Fruit fly (Drosophila melanogaster) whole organism, embryonic: Measurements from ENCODE around the gene Mst89B.

Source experiments
- CG11247 ChIP-seq: fragments of 200-800 bp; sonication (Bioruptor generic); IDR thresholded peaks from 2 replicates; pipeline ENCODE4 v1.3.6; 2022; ENCODE audit warnings: missing biosample characterization, missing genetic modification characterization
- CG13894 ChIP-seq: fragments of 200-800 bp; sonication (Bioruptor generic); optimal IDR thresholded peaks from 3 replicates; lab custom pipeline; 2018; ENCODE audit warnings: missing biosample characterization, mild to moderate bottlenecking, missing genetic modification characterization, moderate library complexity
- CG14667 ChIP-seq: fragments of 200-800 bp; sonication (Bioruptor generic); IDR thresholded peaks from 2 replicates; pipeline ENCODE4 v1.3.6; 2022; ENCODE audit warnings: missing biosample characterization, missing genetic modification characterization
- CG15514 ChIP-seq: fragments of 200-800 bp; sonication (Bioruptor generic); optimal IDR thresholded peaks from 3 replicates; lab custom pipeline; 2017; ENCODE audit warnings: missing biosample characterization, missing genetic modification characterization, mild to moderate bottlenecking, moderate library complexity, missing genetic modification reagents
- CG15696 ChIP-seq: fragments of 200-800 bp; sonication (Bioruptor generic); optimal IDR thresholded peaks from 2 replicates; lab custom pipeline; 2019; ENCODE audit warnings: missing biosample characterization, mild to moderate bottlenecking, missing genetic modification characterization, moderate library complexity
- CG17328 ChIP-seq: fragments of 200-800 bp; sonication (Bioruptor generic); IDR thresholded peaks from 2 replicates; pipeline ENCODE4 v1.3.6; 2022; ENCODE audit warnings: missing biosample characterization, missing genetic modification characterization
- CG17568 ChIP-seq: fragments of 200-800 bp; sonication (Bioruptor generic); optimal IDR thresholded peaks from 2 replicates; lab custom pipeline; 2018; ENCODE audit warnings: missing biosample characterization, mild to moderate bottlenecking, missing genetic modification characterization, moderate library complexity
- CG2712 ChIP-seq: fragments of 200-800 bp; optimal IDR thresholded peaks from 3 replicates; lab custom pipeline; 2019; ENCODE audit warnings: missing biosample characterization, mild to moderate bottlenecking, missing genetic modification characterization, moderate library complexity
- CG30431 ChIP-seq: fragments of 200-800 bp; sonication (Bioruptor generic); optimal IDR thresholded peaks from 2 replicates; lab custom pipeline; 2017; ENCODE audit warnings: missing biosample characterization, missing genetic modification characterization
- CG32767 ChIP-seq: fragments of 200-800 bp; sonication (Bioruptor generic); IDR thresholded peaks from 2 replicates; pipeline ENCODE4 v1.3.6; 2022; ENCODE audit warnings: missing biosample characterization, missing genetic modification characterization
- CG42726 ChIP-seq: fragments of 200-800 bp; sonication (Bioruptor generic); IDR thresholded peaks from 2 replicates; pipeline ENCODE4 v1.3.6; 2022; ENCODE audit warnings: missing biosample characterization, missing genetic modification characterization; ENCODE audit not compliant: partially characterized antibody
- CG5953 ChIP-seq: fragments of 200-800 bp; sonication (Bioruptor generic); IDR thresholded peaks from 2 replicates; pipeline ENCODE4 v1.3.6; 2022; ENCODE audit warnings: missing biosample characterization, missing genetic modification characterization
- CG6765 ChIP-seq: fragments of 200-800 bp; sonication (Bioruptor generic); optimal IDR thresholded peaks from 3 replicates; lab custom pipeline; 2017; ENCODE audit warnings: missing biosample characterization, mild to moderate bottlenecking, missing genetic modification characterization
- CG7839 ChIP-seq: fragments of 200-800 bp; sonication (Bioruptor generic); optimal IDR thresholded peaks from 3 replicates; lab custom pipeline; 2018; ENCODE audit warnings: missing biosample characterization, mild to moderate bottlenecking, missing genetic modification characterization, moderate library complexity
- CG8924 ChIP-seq: fragments of 200-800 bp; optimal IDR thresholded peaks from 3 replicates; lab custom pipeline; 2019; ENCODE audit warnings: missing biosample characterization, mild to moderate bottlenecking, missing genetic modification characterization, moderate library complexity
- CG9609 ChIP-seq: fragments of 200-800 bp; sonication (Bioruptor generic); optimal IDR thresholded peaks from 3 replicates; lab custom pipeline; 2016; ENCODE audit warnings: missing biosample characterization, missing genetic modification characterization
- CG9876 ChIP-seq: fragments of 200-800 bp; sonication (Bioruptor generic); optimal IDR thresholded peaks from 2 replicates; lab custom pipeline; 2016; ENCODE audit warnings: missing biosample characterization, missing genetic modification characterization
- CG9932 ChIP-seq: fragments of 200-800 bp; sonication (Bioruptor generic); IDR thresholded peaks from 2 replicates; pipeline ENCODE4 v1.3.6; 2022; ENCODE audit warnings: missing biosample characterization, missing genetic modification characterization
- Dip3 ChIP-seq: fragments of 200-800 bp; sonication (Bioruptor generic); optimal IDR thresholded peaks from 3 replicates; lab custom pipeline; 2016; ENCODE audit warnings: missing biosample characterization, missing genetic modification characterization
- Ets65A ChIP-seq: fragments of 200-800 bp; sonication (Bioruptor generic); peaks from one replicate; lab custom pipeline; 2016; ENCODE audit warnings: missing biosample characterization, missing genetic modification characterization
- HLH3B ChIP-seq: fragments of 200-800 bp; sonication (Bioruptor generic); IDR thresholded peaks from 2 replicates; pipeline ENCODE4 v1.3.6; 2022; ENCODE audit warnings: missing biosample characterization, missing genetic modification characterization
- Hr39 ChIP-seq: fragments of >200 bp; optimal IDR thresholded peaks from 2 replicates; lab custom pipeline; 2017
- MESR4 ChIP-seq: fragments of 200-800 bp; sonication (Bioruptor generic); optimal IDR thresholded peaks from 2 replicates; lab custom pipeline; 2018; ENCODE audit warnings: missing biosample characterization, mild to moderate bottlenecking, missing genetic modification characterization, moderate library complexity
- Neu2 ChIP-seq: fragments of 200-800 bp; sonication (Bioruptor generic); optimal IDR thresholded peaks from 3 replicates; lab custom pipeline; 2016; ENCODE audit warnings: missing biosample characterization, missing genetic modification characterization, borderline replicate concordance
- Sry-δ ChIP-seq: fragments of 200-800 bp; sonication (Bioruptor generic); optimal IDR thresholded peaks from 2 replicates; lab custom pipeline; 2016; ENCODE audit warnings: missing biosample characterization, missing genetic modification characterization
- abd-A ChIP-seq: fragments of 200-800 bp; sonication (Bioruptor generic); optimal IDR thresholded peaks from 3 replicates; lab custom pipeline; 2019; ENCODE audit warnings: missing biosample characterization, mild to moderate bottlenecking, missing genetic modification characterization, moderate library complexity
- bigmax ChIP-seq: fragments of 200-800 bp; sonication (Bioruptor generic); optimal IDR thresholded peaks from 2 replicates; lab custom pipeline; 2018; ENCODE audit warnings: missing biosample characterization, mild to moderate bottlenecking, missing genetic modification characterization
- bowl ChIP-seq: fragments of 200-800 bp; sonication (Bioruptor generic); IDR thresholded peaks from 2 replicates; pipeline ENCODE4 v1.3.6; 2022; ENCODE audit warnings: missing biosample characterization, missing genetic modification characterization
- br ChIP-seq: fragments of >200 bp; optimal IDR thresholded peaks from 2 replicates; lab custom pipeline; 2017
- caup ChIP-seq: fragments of 200-800 bp; sonication (Bioruptor generic); optimal IDR thresholded peaks from 3 replicates; lab custom pipeline; 2017; ENCODE audit warnings: missing biosample characterization, mild to moderate bottlenecking, missing genetic modification characterization, moderate library complexity; ENCODE audit not compliant: severe bottlenecking
- chif ChIP-seq, 2 experiments: fragments of 200-800 bp; sonication (Bioruptor generic); optimal IDR thresholded peaks; 3 replicates each; lab custom pipeline; 2016; ENCODE audit warnings: missing biosample characterization in 2 of 2, missing genetic modification characterization in 2 of 2
- chinmo ChIP-seq: fragments of 200-800 bp; sonication (Bioruptor generic); IDR thresholded peaks from 4 replicates; pipeline ENCODE4 v1.3.6; 2022; ENCODE audit warnings: missing biosample characterization, missing genetic modification characterization; ENCODE audit not compliant: partially characterized antibody
- dimm ChIP-seq: fragments of 200-800 bp; sonication (Bioruptor generic); IDR thresholded peaks from 2 replicates; pipeline ENCODE4 v1.3.6; 2022; ENCODE audit warnings: missing biosample characterization, missing genetic modification characterization
- dmrt99B ChIP-seq: fragments of 200-800 bp; sonication (Bioruptor generic); optimal IDR thresholded peaks from 2 replicates; lab custom pipeline; 2018; ENCODE audit warnings: missing biosample characterization, mild to moderate bottlenecking, missing genetic modification characterization, moderate library complexity
- esg ChIP-seq: fragments of 200-800 bp; sonication (Bioruptor generic); conservative IDR thresholded peaks from 2 replicates; pipeline ENCODE4 v1.3.6; 2022; ENCODE audit warnings: missing biosample characterization, missing genetic modification characterization
- gro ChIP-seq: fragments of 200-800 bp; sonication (Bioruptor generic); optimal IDR thresholded peaks from 2 replicates; lab custom pipeline; 2016; ENCODE audit warnings: missing biosample characterization, missing genetic modification characterization
- lbe ChIP-seq: fragments of 200-800 bp; sonication (Bioruptor generic); optimal IDR thresholded peaks from 2 replicates; lab custom pipeline; 2016; ENCODE audit warnings: missing biosample characterization, mild to moderate bottlenecking, missing genetic modification characterization
- mirr ChIP-seq: fragments of 200-800 bp; sonication (Bioruptor generic); optimal IDR thresholded peaks from 3 replicates; lab custom pipeline; 2018; ENCODE audit warnings: missing biosample characterization, mild to moderate bottlenecking, missing genetic modification characterization
- oc ChIP-seq: fragments of 200-800 bp; sonication (Bioruptor generic); optimal IDR thresholded peaks from 2 replicates; lab custom pipeline; 2018; ENCODE audit warnings: missing biosample characterization, mild to moderate bottlenecking, missing genetic modification characterization, moderate library complexity
- pb ChIP-seq: fragments of 200-800 bp; sonication (Bioruptor generic); optimal IDR thresholded peaks from 3 replicates; lab custom pipeline; 2016; ENCODE audit warnings: missing biosample characterization, missing genetic modification characterization
- pfk ChIP-seq: fragments of 200-800 bp; sonication (Bioruptor generic); optimal IDR thresholded peaks from 2 replicates; lab custom pipeline; 2018; ENCODE audit warnings: missing biosample characterization, mild to moderate bottlenecking, missing genetic modification characterization, moderate library complexity
- pzg ChIP-seq: fragments of 200-800 bp; sonication (Bioruptor generic); optimal IDR thresholded peaks from 3 replicates; lab custom pipeline; 2018; ENCODE audit warnings: missing biosample characterization, mild to moderate bottlenecking, missing genetic modification characterization, moderate library complexity
- row ChIP-seq: fragments of 200-800 bp; sonication (Bioruptor generic); IDR thresholded peaks from 3 replicates; pipeline ENCODE4 v1.3.6; 2022; ENCODE audit warnings: missing biosample characterization, missing genetic modification characterization
- sens-2 ChIP-seq: fragments of 200-800 bp; sonication (Bioruptor generic); IDR thresholded peaks from 2 replicates; pipeline ENCODE4 v1.3.6; 2022; ENCODE audit warnings: missing biosample characterization, missing genetic modification characterization
- tap ChIP-seq: fragments of 200-800 bp; optimal IDR thresholded peaks from 3 replicates; lab custom pipeline; 2019; ENCODE audit warnings: missing biosample characterization, mild to moderate bottlenecking, missing genetic modification characterization, moderate library complexity
- tna ChIP-seq: fragments of 200-800 bp; sonication (Bioruptor generic); IDR thresholded peaks from 2 replicates; pipeline ENCODE4 v1.3.6; 2022; ENCODE audit warnings: missing biosample characterization, missing genetic modification characterization; ENCODE audit not compliant: partially characterized antibody
- trem ChIP-seq: fragments of 200-800 bp; optimal IDR thresholded peaks from 3 replicates; lab custom pipeline; 2019; ENCODE audit warnings: missing biosample characterization, mild to moderate bottlenecking, missing genetic modification characterization, moderate library complexity
- zen2 ChIP-seq: fragments of 200-800 bp; sonication (Bioruptor generic); IDR thresholded peaks from 3 replicates; pipeline ENCODE4 v1.3.6; 2022; ENCODE audit warnings: missing biosample characterization, missing genetic modification characterization; ENCODE audit not compliant: partially characterized antibody
- zf30C ChIP-seq: fragments of 200-800 bp; sonication (Bioruptor generic); optimal IDR thresholded peaks from 3 replicates; lab custom pipeline; 2018; ENCODE audit warnings: missing biosample characterization, mild to moderate bottlenecking, missing genetic modification characterization

Gene Mst89B

dm6 chr3R:16249829-16250814 is 16.7 kb upstream of the Mst89B start (continued):
- TF ChIP-seq CG2712, result peak; percentile 21
- TF ChIP-seq pzg (GFP tag; lab: Kevin White, UChicago), result peak; percentile 41
- TF ChIP-seq dmrt99B, result peak; percentile 23
- peak; percentile 94 for TF ChIP-seq mirr (GFP tag; lab: Kevin White, UChicago)
- no peak for TF ChIP-seq chinmo
- peak; percentile 66 for TF ChIP-seq CG6765 (GFP tag; lab: Kevin White, UChicago)
- no peak for TF ChIP-seq esg (GFP tag; lab: Robert Waterston, UW)
- TF ChIP-seq pb (GFP tag; lab: Kevin White, UChicago), result no peak
- TF ChIP-seq CG9609, result peak; percentile 38
- no peak for TF ChIP-seq Hr39
- TF ChIP-seq CG8924 (tag; lab: Kevin White, UChicago), result peak; percentile 65
- TF ChIP-seq CG9932, result no peak
- TF ChIP-seq CG14667 (GFP tag; lab: Robert Waterston, UW), result no peak
- peak; percentile 87 for TF ChIP-seq CG13894
- peak; percentile 21 for TF ChIP-seq Dip3 (GFP tag; lab: Kevin White, UChicago)
- no peak for TF ChIP-seq MESR4 (GFP tag; lab: Kevin White, UChicago)
- TF ChIP-seq zf30C (GFP tag; lab: Kevin White, UChicago), result peak; percentile 99
- TF ChIP-seq tap (tag; lab: Kevin White, UChicago), result peak; percentile 14
- peak; percentile 72 for TF ChIP-seq trem
- TF ChIP-seq CG30431 (GFP tag; lab: Kevin White, UChicago), result no peak
- peak; percentile 22 for TF ChIP-seq gro (GFP tag; lab: Kevin White, UChicago)
- TF ChIP-seq caup (GFP tag; lab: Kevin White, UChicago), result peak; percentile 50
- TF ChIP-seq bigmax, result no peak
- TF ChIP-seq CG17328 (GFP tag; lab: Robert Waterston, UW), result no peak
- TF ChIP-seq chif (GFP tag; optimal IDR thresholded peaks at IDR 0.05; lab: Kevin White, UChicago), result no peak
- TF ChIP-seq CG15514 (GFP tag; lab: Kevin White, UChicago), result peak; percentile 96
- TF ChIP-seq CG11247 (GFP tag; lab: Robert Waterston, UW), result no peak
- TF ChIP-seq CG42726 (GFP tag; lab: Robert Waterston, UW), result no peak
- no peak for TF ChIP-seq HLH3B (GFP tag; lab: Robert Waterston, UW)
- no peak for TF ChIP-seq row (GFP tag; lab: Robert Waterston, UW)
- peak; percentile 37 for TF ChIP-seq CG17568 (GFP tag; lab: Kevin White, UChicago)
- TF ChIP-seq oc, result peak; percentile 9
- no peak for TF ChIP-seq CG32767
- TF ChIP-seq Ets65A (GFP tag; lab: Kevin White, UChicago), result no peak
- no peak for TF ChIP-seq CG5953 (GFP tag; lab: Robert Waterston, UW)
- TF ChIP-seq Neu2 (GFP tag; lab: Kevin White, UChicago), result no peak
- TF ChIP-seq abd-A (tag; lab: Kevin White, UChicago), result peak; percentile 99
- no peak for TF ChIP-seq bowl (GFP tag; lab: Robert Waterston, UW)
- TF ChIP-seq tna (GFP tag; lab: Robert Waterston, UW), result no peak
- no peak for TF ChIP-seq zen2 (GFP tag; lab: Robert Waterston, UW)
- no peak for TF ChIP-seq CG9876 (GFP tag; lab: Kevin White, UChicago)
- peak; percentile 79 for TF ChIP-seq Sry-δ (GFP tag; lab: Kevin White, UChicago)
- peak; percentile 63 for TF ChIP-seq lbe
- TF ChIP-seq sens-2 (GFP tag; lab: Robert Waterston, UW), result no peak
- TF ChIP-seq br (lab: Kevin White, UChicago), result no peak
- peak; percentile 3 for TF ChIP-seq CG15696 (tag; lab: Kevin White, UChicago)
- peak; percentile 63 for TF ChIP-seq pfk (GFP tag; lab: Kevin White, UChicago)
- TF ChIP-seq CG7839, result peak; percentile 27
- TF ChIP-seq dimm (GFP tag; lab: Robert Waterston, UW), result no peak
